Fruit fly (Drosophila melanogaster): ENCODE results near the gene strat.

Gene strat

DNA sequence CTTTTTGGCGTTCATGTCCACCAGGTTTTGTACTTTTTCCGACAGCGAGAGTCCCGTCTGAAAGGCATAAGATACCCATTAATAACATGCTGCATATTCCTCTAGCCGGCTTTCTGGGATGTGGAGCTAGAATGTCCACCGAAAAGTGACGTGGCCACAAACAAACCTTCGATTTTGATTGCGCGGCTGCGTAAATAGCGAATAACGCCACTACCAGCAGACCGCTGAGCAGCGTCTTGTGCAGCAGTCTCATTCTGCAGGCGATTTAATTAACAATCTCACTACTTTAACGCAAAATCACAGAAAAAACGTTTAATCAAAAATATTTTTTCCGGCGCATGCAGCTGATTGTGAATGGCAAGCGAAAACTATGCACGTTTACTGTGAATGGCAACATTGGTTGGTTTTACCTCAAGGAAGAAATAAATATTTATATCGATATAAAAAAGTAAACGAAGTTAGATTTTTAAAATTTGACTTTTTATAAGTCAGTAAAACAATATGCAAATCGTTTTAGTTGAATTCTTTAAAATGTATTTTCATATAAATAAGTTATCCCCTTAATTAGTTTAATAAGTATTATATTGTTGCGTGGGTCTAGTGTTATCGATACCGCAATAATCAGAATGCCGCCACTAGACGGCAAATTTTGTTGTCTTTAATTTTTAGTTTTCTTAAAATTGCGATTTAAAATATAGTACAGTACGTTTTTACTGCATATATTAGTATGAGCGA, 12.1 kb upstream of the strat start, which contains the start of the genes Ostgamma and Mettl14 (continued):
- peak; percentile 70 for TF ChIP-seq row (GFP tag; IDR thresholded peaks at IDR 0.05)
- peak; percentile 18 for TF ChIP-seq CG17385 (GFP tag; optimal IDR thresholded peaks at IDR 0.05)
- TF ChIP-seq Dp (GFP tag; optimal IDR thresholded peaks at IDR 0.05), result peak; percentile 35
- peak; percentile 31 for TF ChIP-seq grau (tag; optimal IDR thresholded peaks at IDR 0.05)
- peak; percentile 66 for TF ChIP-seq CG2129 (GFP tag; IDR thresholded peaks at IDR 0.05; ENCODE audit: partially characterized antibody)
- TF ChIP-seq Sin3A (optimal IDR thresholded peaks at IDR 0.05), result peak; percentile 6
- peak; percentile 89 for TF ChIP-seq Scr (GFP tag; IDR thresholded peaks at IDR 0.05; ENCODE audit: partially characterized antibody)
- peak; percentile 19 for TF ChIP-seq sens (GFP tag)
- peak; percentile 62 for TF ChIP-seq Dref (GFP tag; IDR thresholded peaks at IDR 0.05)
- peak; percentile 46 for TF ChIP-seq nmo (GFP tag; optimal IDR thresholded peaks at IDR 0.05)
- TF ChIP-seq CG3995 (GFP tag; optimal IDR thresholded peaks at IDR 0.05), result peak; percentile 77
- no peak for TF ChIP-seq CG6654 (GFP tag; optimal IDR thresholded peaks at IDR 0.05)
- TF ChIP-seq Ssrp (tag; optimal IDR thresholded peaks at IDR 0.05), result no peak
- 0 out of 2 replicates have a peak, but pooled peaks have one; percentile 32 for TF ChIP-seq CG31441 (GFP tag; IDR thresholded peaks at IDR 0.05)
- TF ChIP-seq bbx (GFP tag; IDR thresholded peaks at IDR 0.05; ENCODE audit: partially characterized antibody), result peak; percentile 35; the same call in 1 of the 2 replicates
- 0 out of 2 replicates have a peak, but pooled peaks have one; percentile 5 for TF ChIP-seq tna (GFP tag; IDR thresholded peaks at IDR 0.05; ENCODE audit: partially characterized antibody)
- TF ChIP-seq CG4617 (GFP tag; optimal IDR thresholded peaks at IDR 0.05; ENCODE audit: borderline replicate concordance), result peak; percentile 76
- TF ChIP-seq Mrtf (GFP tag; IDR thresholded peaks at IDR 0.05), result no peak
- peak; percentile 68 for TF ChIP-seq hbn (GFP tag; IDR thresholded peaks at IDR 0.05; ENCODE audit: partially characterized antibody)
- TF ChIP-seq CG14860 (GFP tag; IDR thresholded peaks at IDR 0.05; ENCODE audit: partially characterized antibody), result peak; percentile 66; the same call in 2 of the 3 replicates
- no peak for TF ChIP-seq Ada2b (GFP tag; IDR thresholded peaks at IDR 0.05)
- TF ChIP-seq ewg (GFP tag; optimal IDR thresholded peaks at IDR 0.05), result peak; percentile 14
- TF ChIP-seq Ets97D (GFP tag; optimal IDR thresholded peaks at IDR 0.05), result peak; percentile 40
- TF ChIP-seq MESR4 (GFP tag; optimal IDR thresholded peaks at IDR 0.05), result peak; percentile 55
- TF ChIP-seq CG14710 (tag; optimal IDR thresholded peaks at IDR 0.05), result peak; percentile 70
- no peak for TF ChIP-seq dmrt11E (tag; optimal IDR thresholded peaks at IDR 0.05)
- no peak for TF ChIP-seq slou (GFP tag; optimal IDR thresholded peaks at IDR 0.05)
- no peak for TF ChIP-seq so (GFP tag; IDR thresholded peaks at IDR 0.05)
- peak; percentile 91 for TF ChIP-seq CG2116 (GFP tag; optimal IDR thresholded peaks at IDR 0.05)
- peak; percentile 82 for TF ChIP-seq BEAF-32 (GFP tag; optimal IDR thresholded peaks at IDR 0.05)
- no peak for TF ChIP-seq lab (GFP tag; optimal IDR thresholded peaks at IDR 0.05)
- TF ChIP-seq Nf-YC (tag; optimal IDR thresholded peaks at IDR 0.05), result peak; percentile 42
- TF ChIP-seq MBD-R2 (GFP tag; IDR thresholded peaks at IDR 0.05), result peak; percentile 52
- TF ChIP-seq dmrt99B (tag; optimal IDR thresholded peaks at IDR 0.05), result no peak
- TF ChIP-seq CG7928 (GFP tag; optimal IDR thresholded peaks at IDR 0.05), result no peak
- peak; percentile 9 for TF ChIP-seq dm (GFP tag; optimal IDR thresholded peaks at IDR 0.05)
- TF ChIP-seq CG13424 (tag; optimal IDR thresholded peaks at IDR 0.05), result peak; percentile 16
- TF ChIP-seq CG34224 (GFP tag; IDR thresholded peaks at IDR 0.05; ENCODE audit: partially characterized antibody), result peak; percentile 81
- TF ChIP-seq E2f2 (GFP tag; IDR thresholded peaks at IDR 0.05), result 0 out of 2 replicates have a peak, but pooled peaks have one; percentile 28
- peak; percentile 54 for TF ChIP-seq sd (tag; optimal IDR thresholded peaks at IDR 0.05)
- no peak for TF ChIP-seq ranshi (GFP tag; IDR thresholded peaks at IDR 0.05)
- TF ChIP-seq Lim3 (GFP tag; IDR thresholded peaks at IDR 0.05), result no peak
- TF ChIP-seq CG17361 (GFP tag; IDR thresholded peaks at IDR 0.05), result peak; percentile 36; the same call in 1 of the 3 replicates
- TF ChIP-seq CG12659 (GFP tag; optimal IDR thresholded peaks at IDR 0.05), result peak; percentile 67
- peak; percentile 8 for TF ChIP-seq az2 (GFP tag; optimal IDR thresholded peaks at IDR 0.05)
- TF ChIP-seq stwl (tag; optimal IDR thresholded peaks at IDR 0.05), result peak; percentile 36
- TF ChIP-seq twi (tag; optimal IDR thresholded peaks at IDR 0.05), result no peak
- TF ChIP-seq fd3F (GFP tag; optimal IDR thresholded peaks at IDR 0.05), result no peak

All from whole organism, embryonic.